Fruit fly (Drosophila melanogaster): ENCODE results near the gene Itpr.
A peak's percentile ranks its signal among the peaks of the same experiment; 100 is the strongest.

Gene Itpr

dm6 chr3R:5517002-5517875, at the start of gene Itpr (continued):
- TF ChIP-seq Tbp (GFP tag; optimal IDR thresholded peaks at IDR 0.05) (no peak), D (optimal IDR thresholded peaks at IDR 0.05) (peak; percentile 24), D (GFP tag; optimal IDR thresholded peaks at IDR 0.05) (peak; percentile 17), CG32532 (GFP tag; IDR thresholded peaks at IDR 0.05) (no peak; the same call in 1 of the 2 replicates), Side (GFP tag; optimal IDR thresholded peaks at IDR 0.05) (no peak), B-H1 (GFP tag; IDR thresholded peaks at IDR 0.05) (no peak), CG13123 (GFP tag; optimal IDR thresholded peaks at IDR 0.05) (no peak), dimm (GFP tag; IDR thresholded peaks at IDR 0.05) (no peak), chm (GFP tag; IDR thresholded peaks at IDR 0.05) (no peak), MTF-1 (GFP tag; optimal IDR thresholded peaks at IDR 0.05; ENCODE audit: borderline replicate concordance) (no peak), CG11085 (GFP tag; IDR thresholded peaks at IDR 0.05) (no peak), sisA (GFP tag; IDR thresholded peaks at IDR 0.05) (no peak), ham (GFP tag; IDR thresholded peaks at IDR 0.05) (no peak), dm (GFP tag; optimal IDR thresholded peaks at IDR 0.05) (peak; percentile 27), ind (GFP tag; optimal IDR thresholded peaks at IDR 0.05) (no peak), run (tag; optimal IDR thresholded peaks at IDR 0.05) (no peak), Dip2 (GFP tag; IDR thresholded peaks at IDR 0.05) (no peak), CG4404 (GFP tag; IDR thresholded peaks at IDR 0.05) (no peak), BEAF-32 (GFP tag; optimal IDR thresholded peaks at IDR 0.05) (peak; percentile 30), chinmo (GFP tag; IDR thresholded peaks at IDR 0.05; ENCODE audit: partially characterized antibody) (peak; percentile 92), CoRest (tag; optimal IDR thresholded peaks at IDR 0.05) (no peak), her (GFP tag; optimal IDR thresholded peaks at IDR 0.05) (no peak), CG34376 (GFP tag; optimal IDR thresholded peaks at IDR 0.05) (peak; percentile 15), CG7928 (GFP tag; optimal IDR thresholded peaks at IDR 0.05) (no peak), CG13894 (tag; optimal IDR thresholded peaks at IDR 0.05) (no peak), trem (tag; optimal IDR thresholded peaks at IDR 0.05) (no peak), twi (tag; optimal IDR thresholded peaks at IDR 0.05) (no peak), corto (GFP tag; optimal IDR thresholded peaks at IDR 0.05) (peak; percentile 20), CG11247 (GFP tag; IDR thresholded peaks at IDR 0.05) (no peak), Med (GFP tag) (peak; percentile 86), slou (GFP tag; optimal IDR thresholded peaks at IDR 0.05) (no peak), Ravus (GFP tag; IDR thresholded peaks at IDR 0.05) (no peak), CG4360 (GFP tag; IDR thresholded peaks at IDR 0.05) (peak; percentile 9; the same call in 1 of the 2 replicates), CG17328 (GFP tag; IDR thresholded peaks at IDR 0.05) (peak; percentile 26; the same call in 1 of the 2 replicates), CG17361 (GFP tag; IDR thresholded peaks at IDR 0.05) (0 out of 3 replicates have a peak, but pooled peaks have one; percentile 12), nerfin-2 (GFP tag; IDR thresholded peaks at IDR 0.05; ENCODE audit: partially characterized antibody) (no peak), CG6683 (GFP tag; optimal IDR thresholded peaks at IDR 0.05) (no peak), CG17612 (GFP tag; IDR thresholded peaks at IDR 0.05) (no peak), CG11560 (tag; IDR thresholded peaks at IDR 0.05) (no peak), sob (GFP tag; IDR thresholded peaks at IDR 0.05) (0 out of 2 replicates have a peak, but pooled peaks have one; percentile 45), ftz-f1 (GFP tag; optimal IDR thresholded peaks at IDR 0.05) (peak; percentile 31), peb (GFP tag; IDR thresholded peaks at IDR 0.05) (no peak), CG18619 (GFP tag; optimal IDR thresholded peaks at IDR 0.05) (no peak), fd64A (GFP tag; optimal IDR thresholded peaks at IDR 0.05) (no peak), Sry-δ (GFP tag; optimal IDR thresholded peaks at IDR 0.05) (no peak), CG12155 (GFP tag; optimal IDR thresholded peaks at IDR 0.05) (no peak), grn (GFP tag; optimal IDR thresholded peaks at IDR 0.05) (no peak), Dfd (GFP tag; optimal IDR thresholded peaks at IDR 0.05) (peak in 1 of 2 experiments; percentile 3), ato (GFP tag; IDR thresholded peaks at IDR 0.05; ENCODE audit: partially characterized antibody) (no peak), sd (tag; optimal IDR thresholded peaks at IDR 0.05) (peak; percentile 44)
